Fruit fly (Drosophila melanogaster) Kc167 (cell line): ENCODE measurements around the gene Ptp69D.

Experiments
- Myc ChIP-seq: fragments of >200 bp; optimal IDR thresholded peaks from 2 replicates; lab custom pipeline; 2017; ENCODE audit warnings: missing external identifiers
- h ChIP-seq: fragments of >200 bp; optimal IDR thresholded peaks from 3 replicates; lab custom pipeline; 2018; ENCODE audit warnings: missing external identifiers
- psq ChIP-seq: fragments of >200 bp; optimal IDR thresholded peaks from 2 replicates; lab custom pipeline; 2017; ENCODE audit warnings: missing external identifiers
- ttk ChIP-seq: sonication (Bioruptor generic); optimal IDR thresholded peaks from 2 replicates; lab custom pipeline; 2017; ENCODE audit warnings: missing external identifiers

DNA sequence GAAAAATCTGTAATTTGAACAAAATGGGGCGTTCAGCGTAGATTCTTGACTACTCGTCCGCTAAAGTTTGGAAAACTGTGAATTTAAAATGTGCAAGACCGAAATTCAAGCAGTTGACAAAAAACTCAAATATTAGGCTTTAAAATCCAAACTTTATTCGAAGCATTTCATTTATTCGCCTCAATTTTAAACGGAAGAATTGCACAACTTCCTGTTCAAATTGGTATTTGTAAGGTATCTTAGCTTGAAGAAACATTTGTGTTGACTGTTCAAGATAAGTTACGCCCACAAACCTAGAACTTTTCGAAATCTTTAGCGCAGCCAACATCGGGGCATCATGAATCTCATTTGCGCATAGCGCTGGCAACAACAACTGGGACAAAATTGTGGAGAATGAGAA, 43.9 kb downstream of the Ptp69D start, which contains the start of gene CG32106:
- TF ChIP-seq Myc (no peak), h (lab: Kevin White, UChicago) (no peak), psq (no peak), ttk (lab: Kevin White, UChicago) (no peak)
